Worm (Caenorhabditis elegans) whole organism, L2 larva: ENCODE measurements around the gene ztf-17.

ENCODE experiments used
- gmeb-1 ChIP-seq: fragments of 150-350 bp; optimal IDR thresholded peaks from 2 replicates; lab custom pipeline; 2014; ENCODE audit warnings: missing biosample characterization, missing genetic modification characterization
- lin-39 ChIP-seq: fragments of 150-350 bp; optimal IDR thresholded peaks from 2 replicates; lab custom pipeline; 2014; ENCODE audit warnings: missing biosample characterization, missing genetic modification reagents, missing genetic modification characterization
- nhr-10 ChIP-seq: sonication (generic microtip); optimal IDR thresholded peaks from 2 replicates; lab custom pipeline; 2017; ENCODE audit warnings: missing biosample characterization, missing genetic modification characterization
- nhr-11 ChIP-seq: fragments of 150-350 bp; optimal IDR thresholded peaks from 2 replicates; lab custom pipeline; 2014; ENCODE audit warnings: missing biosample characterization, missing genetic modification characterization
- nhr-25 ChIP-seq: fragments of 150-350 bp; sonication (generic microtip); optimal IDR thresholded peaks from 3 replicates; lab custom pipeline; 2014; ENCODE audit warnings: missing biosample characterization, missing genetic modification characterization
- nhr-77 ChIP-seq: fragments of 150-350 bp; optimal IDR thresholded peaks from 2 replicates; lab custom pipeline; 2014; ENCODE audit warnings: missing biosample characterization, missing genetic modification characterization
- ztf-4 ChIP-seq: fragments of 150-350 bp; optimal IDR thresholded peaks from 2 replicates; lab custom pipeline; 2014; ENCODE audit warnings: missing biosample characterization, missing genetic modification characterization

DNA sequence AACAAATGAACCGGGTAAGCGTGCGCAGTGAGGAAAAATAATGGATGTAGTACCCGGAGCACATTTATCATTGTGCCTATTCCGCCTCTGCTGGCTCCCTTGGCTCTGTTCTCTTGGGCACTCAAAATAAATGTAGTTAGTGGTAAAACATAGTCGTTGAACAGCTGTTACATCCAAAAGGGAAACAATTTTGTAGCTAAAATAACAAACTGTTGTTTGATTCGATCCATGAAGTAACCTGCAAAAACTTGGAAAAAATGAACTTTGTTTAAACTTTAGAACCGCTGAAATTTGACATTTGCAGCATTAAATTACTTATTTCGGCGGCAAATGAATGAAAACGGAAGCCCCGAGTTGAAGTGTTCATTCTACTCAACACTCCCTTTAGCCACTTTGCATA, 23.7 kb upstream of the ztf-17 start:
- TF ChIP-seq nhr-10 (tag; lab: Kevin White, UChicago), result no peak
- no peak for TF ChIP-seq lin-39 (tag; lab: Kevin White, UChicago)
- TF ChIP-seq nhr-77 (tag; lab: Kevin White, UChicago), result no peak
- no peak for TF ChIP-seq nhr-11 (tag; lab: Kevin White, UChicago)
- no peak for TF ChIP-seq gmeb-1
- no peak for TF ChIP-seq nhr-25 (tag; lab: Kevin White, UChicago)
- TF ChIP-seq ztf-4, result no peak
